Fruit fly (Drosophila melanogaster) S2 (cell line): ENCODE data around the gene CG43725.

ENCODE experiments used
- CG8478 ChIP-seq: fragments of >200 bp; optimal IDR thresholded peaks from 2 replicates; lab custom pipeline; 2018
- CTCF ChIP-seq, 2 experiments: fragments of >200 bp; optimal IDR thresholded peaks; 2 replicates each; lab custom pipeline; 2018

dm6 chr2L:11081337-11081736, 6.0 kb downstream of the CG43725 start, which contains the start of gene AstC:
- TF ChIP-seq CTCF (optimal IDR thresholded peaks at IDR 0.05; lab: Kevin White, UChicago) (no peak), CG8478 (lab: Kevin White, UChicago) (no peak)
